Worm (Caenorhabditis elegans): ENCODE data around the gene sel-15.

- TF ChIP-seq nhr-237 (tag; optimal IDR thresholded peaks at IDR 0.05) (no peak), R02D3.7 (tag; optimal IDR thresholded peaks at IDR 0.05) (no peak), sma-3 (GFP tag; optimal IDR thresholded peaks at IDR 0.05) (no peak), snpc-4 (tag; optimal IDR thresholded peaks at IDR 0.05) (no peak), nhr-11 (tag; optimal IDR thresholded peaks at IDR 0.05) (no peak), ztf-4 (tag; optimal IDR thresholded peaks at IDR 0.05) (no peak), ztf-11 (tag; optimal IDR thresholded peaks at IDR 0.05) (no peak)
Measured at ce11 chrIII:649935-650334, 46.3 kb downstream of the sel-15 start.
